Fruit fly (Drosophila melanogaster) whole organism, prepupa: ENCODE results near the gene CG14322.

Experiments
- CG10631 ChIP-seq: fragments of 200-800 bp; sonication (Bioruptor generic); optimal IDR thresholded peaks from 2 replicates; lab custom pipeline; 2016; ENCODE audit warnings: missing biosample characterization, missing genetic modification characterization
- CG11762 ChIP-seq: fragments of 200-800 bp; sonication (Bioruptor generic); optimal IDR thresholded peaks from 3 replicates; lab custom pipeline; 2016; ENCODE audit warnings: missing biosample characterization, missing genetic modification characterization; ENCODE audit not compliant: insufficient read depth
- CG32006 ChIP-seq: fragments of 200-800 bp; sonication (Bioruptor generic); optimal IDR thresholded peaks from 3 replicates; lab custom pipeline; 2017; ENCODE audit warnings: missing biosample characterization, mild to moderate bottlenecking, missing genetic modification characterization
- CG34406 ChIP-seq: fragments of 200-800 bp; sonication (Bioruptor generic); optimal IDR thresholded peaks from 3 replicates; lab custom pipeline; 2016; ENCODE audit warnings: missing biosample characterization, missing genetic modification characterization
- CG6854 ChIP-seq: fragments of 200-800 bp; sonication (Bioruptor generic); optimal IDR thresholded peaks from 2 replicates; lab custom pipeline; 2017; ENCODE audit warnings: missing biosample characterization, mild to moderate bottlenecking, missing genetic modification characterization
- CG7368 ChIP-seq: fragments of 200-800 bp; sonication (Bioruptor generic); optimal IDR thresholded peaks from 3 replicates; lab custom pipeline; 2016; ENCODE audit warnings: missing biosample characterization, missing genetic modification characterization
- Gug ChIP-seq: fragments of 200-800 bp; sonication (Bioruptor generic); IDR thresholded peaks from 2 replicates; pipeline ENCODE4 v1.3.6; 2022; ENCODE audit warnings: missing biosample characterization, missing genetic modification characterization
- OdsH ChIP-seq: fragments of 200-800 bp; sonication (Bioruptor generic); optimal IDR thresholded peaks from 3 replicates; lab custom pipeline; 2016; ENCODE audit warnings: missing biosample characterization, missing genetic modification characterization
- fd59A ChIP-seq: fragments of 200-800 bp; sonication (Bioruptor generic); optimal IDR thresholded peaks from 2 replicates; lab custom pipeline; 2017; ENCODE audit warnings: missing biosample characterization, mild to moderate bottlenecking, missing genetic modification characterization, missing genetic modification reagents
- ss ChIP-seq, 2 experiments: fragments of 200-800 bp; sonication (Bioruptor generic); optimal IDR thresholded peaks; 2 replicates in 1 of 2; 3 replicates in 1 of 2; lab custom pipeline; 2017 to 2018; ENCODE audit warnings: mild to moderate bottlenecking in 2 of 2, missing biosample characterization in 2 of 2, missing genetic modification characterization in 2 of 2, moderate library complexity in 1 of 2
- topi ChIP-seq: fragments of 200-800 bp; sonication (Bioruptor generic); optimal IDR thresholded peaks from 3 replicates; lab custom pipeline; 2016; ENCODE audit warnings: missing biosample characterization, missing genetic modification characterization

DNA sequence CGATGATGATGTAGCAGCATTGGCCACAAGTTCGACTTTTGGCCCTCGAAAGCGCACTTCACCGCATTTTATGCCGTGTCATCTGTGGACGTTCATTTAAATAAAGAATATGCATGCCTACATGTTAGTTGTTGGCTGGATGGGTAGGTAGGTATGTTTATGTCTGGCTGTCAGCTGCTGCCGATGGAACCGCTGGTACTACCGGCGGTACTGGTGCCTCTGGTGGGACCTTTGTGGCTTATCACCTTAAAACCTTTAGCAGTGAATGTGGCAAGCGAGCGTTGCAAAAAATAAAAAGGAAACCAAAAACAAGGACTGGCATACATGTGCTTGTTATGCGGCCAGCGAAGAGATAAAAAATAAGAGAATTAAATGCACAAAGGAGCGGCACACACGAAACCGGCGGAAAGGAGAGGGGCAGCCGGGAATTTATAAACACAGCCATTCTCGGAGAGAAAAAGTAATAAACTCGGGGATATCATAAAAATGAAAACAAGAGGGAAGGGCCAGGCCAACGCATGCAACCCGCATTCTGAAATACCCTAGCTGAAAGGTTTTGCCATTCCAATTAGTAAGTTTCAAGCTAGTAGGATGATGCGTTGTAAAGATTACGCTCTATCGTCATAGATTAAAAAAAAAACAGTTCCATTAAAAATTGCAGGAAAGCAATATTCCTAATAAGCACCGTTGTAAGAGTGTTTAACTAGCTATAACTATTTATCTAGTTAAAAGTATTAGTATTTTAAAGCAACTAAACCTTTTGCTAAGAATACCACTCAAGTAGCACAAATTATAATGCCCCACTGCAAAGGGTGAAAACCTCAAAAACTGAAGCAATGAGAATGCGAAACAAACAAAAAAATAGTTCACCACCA is 54.7 kb downstream of the CG14322 start:
- peak; percentile 54 to 84 for TF ChIP-seq ss (GFP tag; optimal IDR thresholded peaks at IDR 0.05; lab: Kevin White, UChicago)
- peak; percentile 55 for TF ChIP-seq topi
- peak; percentile 91 for TF ChIP-seq fd59A (GFP tag; lab: Kevin White, UChicago)
- peak; percentile 52 for TF ChIP-seq CG11762
- TF ChIP-seq OdsH (GFP tag; lab: Kevin White, UChicago): peak; percentile 86
- TF ChIP-seq CG34406: peak; percentile 77
- TF ChIP-seq CG6854 (GFP tag; lab: Kevin White, UChicago): peak; percentile 66
- peak; percentile 84 for TF ChIP-seq CG10631 (GFP tag; lab: Kevin White, UChicago)
- peak; percentile 81 for TF ChIP-seq CG32006 (GFP tag; lab: Kevin White, UChicago)
- peak; percentile 53 for TF ChIP-seq CG7368 (GFP tag; lab: Kevin White, UChicago)
- no peak for TF ChIP-seq Gug (GFP tag; lab: Robert Waterston, UW)
